Fruit fly (Drosophila melanogaster) whole organism, prepupa: ENCODE results near the gene Art8.

Experiments
- CG10631 ChIP-seq: fragments of 200-800 bp; sonication (Bioruptor generic); optimal IDR thresholded peaks from 2 replicates; lab custom pipeline; 2016; ENCODE audit warnings: missing biosample characterization, missing genetic modification characterization
- CG10669 ChIP-seq: fragments of 200-800 bp; sonication (Bioruptor generic); optimal IDR thresholded peaks from 3 replicates; lab custom pipeline; 2018; ENCODE audit warnings: missing biosample characterization, mild to moderate bottlenecking, missing genetic modification characterization, moderate library complexity
- CG11294 ChIP-seq: fragments of 200-800 bp; sonication (Bioruptor generic); IDR thresholded peaks from 2 replicates; pipeline ENCODE4 v1.3.6; 2022; ENCODE audit warnings: missing biosample characterization, missing genetic modification characterization
- CG11762 ChIP-seq: fragments of 200-800 bp; sonication (Bioruptor generic); optimal IDR thresholded peaks from 3 replicates; lab custom pipeline; 2016; ENCODE audit warnings: missing biosample characterization, missing genetic modification characterization; ENCODE audit not compliant: insufficient read depth
- CG15336 ChIP-seq: fragments of 200-800 bp; sonication (Bioruptor generic); IDR thresholded peaks from 2 replicates; pipeline ENCODE4 v1.3.6; 2022; ENCODE audit warnings: missing biosample characterization, missing genetic modification characterization
- CG16779 ChIP-seq: fragments of 200-800 bp; sonication (Bioruptor generic); optimal IDR thresholded peaks from 3 replicates; lab custom pipeline; 2017; ENCODE audit warnings: missing biosample characterization, mild to moderate bottlenecking, missing genetic modification characterization
- CG32006 ChIP-seq: fragments of 200-800 bp; sonication (Bioruptor generic); optimal IDR thresholded peaks from 3 replicates; lab custom pipeline; 2017; ENCODE audit warnings: missing biosample characterization, mild to moderate bottlenecking, missing genetic modification characterization
- CG3919 ChIP-seq: fragments of 200-800 bp; sonication (Bioruptor generic); optimal IDR thresholded peaks from 3 replicates; lab custom pipeline; 2016; ENCODE audit warnings: missing biosample characterization, missing genetic modification characterization
- CG6163 ChIP-seq: fragments of 200-800 bp; sonication (Bioruptor generic); IDR thresholded peaks from 3 replicates; pipeline ENCODE4 v1.3.6; 2022; ENCODE audit warnings: missing biosample characterization, missing genetic modification characterization
- CG6276 ChIP-seq: fragments of 200-800 bp; sonication (Bioruptor generic); optimal IDR thresholded peaks from 2 replicates; lab custom pipeline; 2017; ENCODE audit warnings: missing biosample characterization, mild to moderate bottlenecking, missing genetic modification characterization
- CG6808 ChIP-seq: fragments of 200-800 bp; sonication (Bioruptor generic); optimal IDR thresholded peaks from 3 replicates; lab custom pipeline; 2017; ENCODE audit warnings: missing biosample characterization, missing genetic modification characterization, mild to moderate bottlenecking, moderate library complexity, missing genetic modification reagents
- CG6854 ChIP-seq: fragments of 200-800 bp; sonication (Bioruptor generic); optimal IDR thresholded peaks from 2 replicates; lab custom pipeline; 2017; ENCODE audit warnings: missing biosample characterization, mild to moderate bottlenecking, missing genetic modification characterization
- CG8119 ChIP-seq: fragments of 200-800 bp; sonication (Bioruptor generic); IDR thresholded peaks from 3 replicates; pipeline ENCODE4 v1.3.6; 2022; ENCODE audit warnings: missing biosample characterization, missing genetic modification characterization
- CG8319 ChIP-seq: fragments of 200-800 bp; sonication (Bioruptor generic); optimal IDR thresholded peaks from 3 replicates; lab custom pipeline; 2016; ENCODE audit warnings: missing biosample characterization, missing genetic modification characterization
- CG9139 ChIP-seq: fragments of 200-800 bp; sonication (Bioruptor generic); optimal IDR thresholded peaks from 3 replicates; lab custom pipeline; 2017; ENCODE audit warnings: missing biosample characterization, mild to moderate bottlenecking, missing genetic modification characterization
- Eip75B ChIP-seq: fragments of 200-800 bp; sonication (Bioruptor generic); optimal IDR thresholded peaks from 3 replicates; lab custom pipeline; 2016; ENCODE audit warnings: missing biosample characterization, missing genetic modification characterization
- Eip78C ChIP-seq: fragments of 200-800 bp; sonication (Bioruptor generic); peaks from one replicate; lab custom pipeline; 2016; ENCODE audit warnings: missing biosample characterization, missing genetic modification characterization
- Eip93F ChIP-seq: fragments of 200-800 bp; sonication (Bioruptor generic); optimal IDR thresholded peaks from 2 replicates; lab custom pipeline; 2016; ENCODE audit warnings: missing biosample characterization, mild to moderate bottlenecking, missing genetic modification characterization
- Ets21C ChIP-seq: fragments of 200-800 bp; sonication (Bioruptor generic); optimal IDR thresholded peaks from 3 replicates; lab custom pipeline; 2016; ENCODE audit warnings: missing biosample characterization, missing genetic modification characterization
- Ets96B ChIP-seq: fragments of 200-800 bp; optimal IDR thresholded peaks from 2 replicates; lab custom pipeline; 2019; ENCODE audit warnings: missing biosample characterization, mild to moderate bottlenecking, missing genetic modification characterization, moderate library complexity
- Gug ChIP-seq: fragments of 200-800 bp; sonication (Bioruptor generic); IDR thresholded peaks from 2 replicates; pipeline ENCODE4 v1.3.6; 2022; ENCODE audit warnings: missing biosample characterization, missing genetic modification characterization
- Hr39 ChIP-seq: fragments of 200-800 bp; sonication (Bioruptor generic); optimal IDR thresholded peaks from 2 replicates; lab custom pipeline; 2016; ENCODE audit warnings: missing biosample characterization, missing genetic modification characterization
- Hr4 ChIP-seq: fragments of 200-800 bp; sonication (Bioruptor generic); optimal IDR thresholded peaks from 3 replicates; lab custom pipeline; 2016; ENCODE audit warnings: missing biosample characterization, missing genetic modification characterization
- Lpt ChIP-seq: fragments of 200-800 bp; sonication (Bioruptor generic); optimal IDR thresholded peaks from 3 replicates; lab custom pipeline; 2016; ENCODE audit warnings: missing biosample characterization, missing genetic modification characterization
- Met ChIP-seq: fragments of 200-800 bp; sonication (Bioruptor generic); optimal IDR thresholded peaks from 3 replicates; lab custom pipeline; 2016; ENCODE audit warnings: missing biosample characterization, missing genetic modification characterization
- OdsH ChIP-seq: fragments of 200-800 bp; sonication (Bioruptor generic); optimal IDR thresholded peaks from 3 replicates; lab custom pipeline; 2016; ENCODE audit warnings: missing biosample characterization, missing genetic modification characterization
- Sox15 ChIP-seq: fragments of 200-800 bp; sonication (Bioruptor generic); optimal IDR thresholded peaks from 3 replicates; lab custom pipeline; 2016; ENCODE audit warnings: missing biosample characterization, missing genetic modification characterization
- achi ChIP-seq: fragments of 200-800 bp; sonication (Bioruptor generic); optimal IDR thresholded peaks from 3 replicates; lab custom pipeline; 2016; ENCODE audit warnings: missing biosample characterization, missing genetic modification characterization
- dac ChIP-seq: fragments of 200-800 bp; sonication (Bioruptor generic); optimal IDR thresholded peaks from 2 replicates; lab custom pipeline; 2017; ENCODE audit warnings: missing biosample characterization, mild to moderate bottlenecking, missing genetic modification characterization
- dsx ChIP-seq: fragments of 200-800 bp; optimal IDR thresholded peaks from 3 replicates; lab custom pipeline; 2019; ENCODE audit warnings: missing biosample characterization, mild to moderate bottlenecking, missing genetic modification characterization, moderate library complexity; ENCODE audit not compliant: poor library complexity, severe bottlenecking
- eg ChIP-seq: fragments of 200-800 bp; sonication (Bioruptor generic); IDR thresholded peaks from 3 replicates; pipeline ENCODE4 v1.3.6; 2022; ENCODE audit warnings: missing biosample characterization, missing genetic modification characterization
- lz ChIP-seq: fragments of 200-800 bp; sonication (Bioruptor generic); optimal IDR thresholded peaks from 3 replicates; lab custom pipeline; 2016; ENCODE audit warnings: missing biosample characterization, missing genetic modification characterization
- net ChIP-seq: fragments of 200-800 bp; sonication (Bioruptor generic); optimal IDR thresholded peaks from 3 replicates; lab custom pipeline; 2016; ENCODE audit warnings: missing biosample characterization, missing genetic modification characterization
- pdm3 ChIP-seq: fragments of 200-800 bp; sonication (Bioruptor generic); optimal IDR thresholded peaks from 3 replicates; lab custom pipeline; 2016; ENCODE audit warnings: missing biosample characterization, missing genetic modification characterization
- salr ChIP-seq, 2 experiments: fragments of 200-800 bp; sonication (Bioruptor generic); optimal IDR thresholded peaks; 3 replicates each; lab custom pipeline; 2016 to 2018; ENCODE audit warnings: missing biosample characterization in 2 of 2, missing genetic modification characterization in 2 of 2, mild to moderate bottlenecking in 1 of 2
- spab ChIP-seq: fragments of 200-800 bp; sonication (Bioruptor generic); optimal IDR thresholded peaks from 2 replicates; lab custom pipeline; 2017; ENCODE audit warnings: missing biosample characterization, mild to moderate bottlenecking, missing genetic modification characterization, missing genetic modification reagents
- ss ChIP-seq, 2 experiments: fragments of 200-800 bp; sonication (Bioruptor generic); optimal IDR thresholded peaks; 2 replicates in 1 of 2; 3 replicates in 1 of 2; lab custom pipeline; 2017 to 2018; ENCODE audit warnings: mild to moderate bottlenecking in 2 of 2, missing biosample characterization in 2 of 2, missing genetic modification characterization in 2 of 2, moderate library complexity in 1 of 2
- svp ChIP-seq: fragments of 200-800 bp; sonication (Bioruptor generic); peaks from one replicate; lab custom pipeline; 2016; ENCODE audit warnings: missing biosample characterization, missing genetic modification characterization
- topi ChIP-seq: fragments of 200-800 bp; sonication (Bioruptor generic); optimal IDR thresholded peaks from 3 replicates; lab custom pipeline; 2016; ENCODE audit warnings: missing biosample characterization, missing genetic modification characterization

The Art8 gene

DNA sequence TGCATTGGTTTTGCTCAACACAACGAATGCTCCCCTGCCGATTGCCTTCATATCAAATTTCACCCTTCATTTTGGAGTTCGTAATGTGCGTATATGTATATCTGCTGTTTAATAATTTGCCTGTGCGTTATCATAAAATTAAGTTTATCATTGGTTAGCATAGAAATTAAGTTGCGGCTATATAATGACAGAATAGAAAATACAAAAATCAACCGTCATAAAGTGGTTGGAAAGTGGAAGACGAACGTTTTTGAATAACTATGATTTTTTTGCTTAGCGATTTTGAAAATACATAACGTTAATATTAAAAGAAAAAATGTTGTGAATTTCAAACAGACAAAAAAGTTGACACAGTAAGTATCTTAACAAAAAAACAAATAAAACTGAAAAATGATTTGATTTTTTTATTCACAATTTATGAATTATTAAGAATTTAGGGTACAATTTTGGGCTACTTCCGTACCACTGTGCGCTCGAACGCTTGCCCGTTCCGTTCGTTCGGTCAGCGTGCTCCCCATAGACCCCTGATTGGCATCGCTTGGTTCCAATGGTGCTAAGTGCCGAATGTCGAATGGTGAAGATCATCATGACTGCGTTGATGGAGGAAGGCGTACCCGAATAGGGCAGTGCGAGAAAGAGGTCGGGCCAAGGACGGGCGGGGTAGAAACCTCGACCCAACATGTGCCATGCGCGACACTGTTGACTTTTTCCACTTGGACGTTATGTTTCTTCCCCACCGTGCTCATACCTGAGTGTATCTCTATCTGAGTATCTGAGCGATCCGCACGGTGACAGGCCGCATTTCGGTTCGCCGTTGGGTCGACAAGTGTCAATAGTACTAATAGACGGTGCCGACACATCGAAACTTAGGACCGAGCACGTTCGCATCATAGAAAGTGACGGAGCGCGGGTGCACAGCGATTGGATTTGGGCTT is 27.0 kb upstream of the Art8 start (continued):
- TF ChIP-seq Ets96B (tag; lab: Kevin White, UChicago), result no peak
- TF ChIP-seq Met, result peak; percentile 28
- TF ChIP-seq pdm3 (GFP tag; lab: Kevin White, UChicago), result peak; percentile 12
- TF ChIP-seq Eip93F (GFP tag; lab: Kevin White, UChicago), result no peak
- TF ChIP-seq CG8319 (GFP tag; lab: Kevin White, UChicago), result no peak
- TF ChIP-seq Gug (GFP tag; lab: Robert Waterston, UW), result no peak
- 0 out of 2 replicates have a peak, but pooled peaks have one; percentile 34 for TF ChIP-seq CG15336 (GFP tag; lab: Robert Waterston, UW)
- no peak for TF ChIP-seq CG6854 (GFP tag; lab: Kevin White, UChicago)
- TF ChIP-seq lz, result no peak
- no peak for TF ChIP-seq CG11762
- no peak for TF ChIP-seq CG10669 (GFP tag; lab: Kevin White, UChicago)
- TF ChIP-seq Sox15 (GFP tag; lab: Kevin White, UChicago), result no peak
- TF ChIP-seq CG11294, result no peak

DNA sequence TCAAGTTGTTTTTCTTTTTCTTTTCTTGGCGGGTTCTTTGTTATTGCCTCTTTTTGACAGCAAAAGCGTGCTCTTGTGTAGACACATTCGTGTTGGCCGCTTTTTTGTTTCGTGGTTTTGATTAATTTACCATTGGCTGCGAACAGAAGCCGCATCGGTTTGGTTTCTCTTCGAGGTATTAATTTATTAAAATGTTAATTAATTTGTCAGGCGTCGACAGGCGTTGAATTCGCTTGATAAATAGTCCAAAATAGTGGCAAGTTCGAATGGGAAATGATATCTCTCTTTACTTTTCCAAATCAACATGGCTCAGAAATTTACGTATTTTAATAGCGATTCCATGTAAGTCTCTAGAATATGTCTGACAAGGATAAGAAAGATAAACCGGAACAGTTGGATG is 23.6 kb upstream of the Art8 start, which contains the start of gene CG18666:
TSS of gene CG18666 (plus strand) at position 301 of the 400 bp plus-strand sequence.
- no peak for TF ChIP-seq CG8119 (GFP tag; lab: Robert Waterston, UW)

DNA sequence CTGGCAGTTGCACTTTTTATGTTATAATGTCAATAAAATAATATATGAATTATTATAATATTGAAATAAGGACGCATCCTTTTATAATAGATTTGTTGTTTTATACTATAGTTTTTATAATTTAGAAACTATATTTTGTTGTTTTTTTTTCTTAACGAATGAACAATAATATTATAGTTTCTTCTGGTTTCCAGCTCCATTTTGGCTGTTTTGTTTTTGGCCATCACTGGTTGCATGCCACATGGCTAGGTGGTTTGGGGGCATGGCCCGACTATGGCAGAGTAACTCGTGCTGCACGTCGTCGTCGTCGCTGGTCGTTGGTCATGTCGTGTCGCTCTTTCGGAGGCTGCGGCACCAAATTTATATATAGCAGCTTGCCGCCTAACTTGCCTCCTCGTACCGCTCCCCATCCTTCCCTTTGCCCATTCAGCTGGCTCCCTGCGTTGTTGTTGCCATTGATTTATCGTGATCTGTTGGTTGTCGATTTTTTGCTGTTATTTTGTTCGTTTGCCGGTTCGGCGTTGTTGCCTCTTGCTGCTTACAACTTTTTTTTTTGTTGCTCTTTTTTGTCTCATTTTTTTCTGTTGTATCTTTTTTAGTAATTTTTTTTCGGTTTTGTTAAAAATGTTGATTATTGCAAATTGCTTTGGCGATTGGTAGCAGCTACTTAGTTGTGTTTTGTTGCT is 21.5 kb upstream of the Art8 start:
- TF ChIP-seq CG10631 (peak; percentile 43), OdsH (peak; percentile 32), ss (GFP tag; optimal IDR thresholded peaks at IDR 0.05; lab: Kevin White, UChicago) (peak; percentile 32 to 75), CG8319 (GFP tag; lab: Kevin White, UChicago) (no peak), CG6163 (GFP tag; lab: Robert Waterston, UW) (no peak), CG32006 (GFP tag; lab: Kevin White, UChicago) (peak; percentile 60), svp (no peak), Eip78C (GFP tag; lab: Kevin White, UChicago) (peak; percentile 69), dac (GFP tag; lab: Kevin White, UChicago) (peak; percentile 5), eg (GFP tag; lab: Robert Waterston, UW) (peak; percentile 79), Hr4 (GFP tag; lab: Kevin White, UChicago) (peak; percentile 7), Ets21C (GFP tag; lab: Kevin White, UChicago) (no peak), salr (GFP tag; optimal IDR thresholded peaks at IDR 0.05; lab: Kevin White, UChicago) (peak in 1 of 2 experiments; percentile 41), CG6808 (GFP tag; lab: Kevin White, UChicago) (peak; percentile 38), Eip75B (no peak), CG3919 (GFP tag; lab: Kevin White, UChicago) (no peak), CG15336 (GFP tag; lab: Robert Waterston, UW) (peak; percentile 73), CG8119 (GFP tag; lab: Robert Waterston, UW) (peak; percentile 70), CG16779 (tag; lab: Kevin White, UChicago) (peak; percentile 35), net (GFP tag; lab: Kevin White, UChicago) (no peak), CG6276 (GFP tag; lab: Kevin White, UChicago) (peak; percentile 87), Gug (GFP tag; lab: Robert Waterston, UW) (peak; percentile 39; the same call in 1 of the 2 replicates), spab (GFP tag; lab: Kevin White, UChicago) (no peak), topi (GFP tag; lab: Kevin White, UChicago) (no peak), Lpt (GFP tag; lab: Kevin White, UChicago) (peak; percentile 30), CG9139 (GFP tag; lab: Kevin White, UChicago) (peak; percentile 24), achi (GFP tag; lab: Kevin White, UChicago) (peak; percentile 13), Hr39 (GFP tag; lab: Kevin White, UChicago) (no peak), dsx (peak; percentile 51)
